Worm (Caenorhabditis elegans): ENCODE results near the gene srw-3.

DNA sequence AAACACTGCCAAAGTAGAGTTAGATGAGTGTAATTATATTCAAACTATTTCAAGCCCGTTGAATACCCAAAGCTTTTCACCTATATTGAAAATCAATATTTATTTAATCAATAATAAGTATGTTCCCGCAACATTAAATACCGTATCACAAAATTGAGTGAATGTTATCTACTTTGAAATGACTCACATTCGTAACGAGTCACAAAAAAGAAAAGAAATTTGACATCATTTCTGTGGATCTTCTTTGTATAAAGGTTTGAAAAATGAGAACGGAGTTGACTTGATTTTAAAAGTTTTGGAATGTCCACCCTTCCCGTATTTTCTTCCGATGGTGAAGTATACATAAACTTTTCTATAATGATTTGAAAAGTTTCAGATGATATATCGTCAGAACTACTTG lies 29.9 kb downstream of the srw-3 start, which contains the start of gene srr-10:
- TF ChIP-seq zip-8 (tag; optimal IDR thresholded peaks at IDR 0.05) (no peak), sem-2 (GFP tag; optimal IDR thresholded peaks at IDR 0.05) (no peak), unc-62 (GFP tag; optimal IDR thresholded peaks at IDR 0.05) (no peak), ztf-11 (tag; optimal IDR thresholded peaks at IDR 0.05) (no peak)
